Fruit fly (Drosophila melanogaster) whole organism, embryonic: Measurements from ENCODE around the gene Dpy-30L1.

Experiments
- BtbVII ChIP-seq: fragments of 200-800 bp; sonication (Bioruptor generic); optimal IDR thresholded peaks from 3 replicates; lab custom pipeline; 2017; ENCODE audit warnings: missing biosample characterization, mild to moderate bottlenecking, missing genetic modification characterization
- Bteb2 ChIP-seq: fragments of 200-800 bp; sonication (Bioruptor generic); optimal IDR thresholded peaks from 2 replicates; lab custom pipeline; 2016; ENCODE audit warnings: missing biosample characterization, missing genetic modification characterization
- CG11723 ChIP-seq: fragments of 200-800 bp; sonication (Bioruptor generic); optimal IDR thresholded peaks from 2 replicates; lab custom pipeline; 2017; ENCODE audit warnings: missing biosample characterization, mild to moderate bottlenecking, missing genetic modification characterization
- CG13624 ChIP-seq: fragments of 200-800 bp; sonication (Bioruptor generic); optimal IDR thresholded peaks from 2 replicates; lab custom pipeline; 2016; ENCODE audit warnings: missing biosample characterization, missing genetic modification characterization
- CG14710 ChIP-seq: fragments of 200-800 bp; sonication (Bioruptor generic); optimal IDR thresholded peaks from 3 replicates; lab custom pipeline; 2019; ENCODE audit warnings: missing biosample characterization, mild to moderate bottlenecking, missing genetic modification characterization, moderate library complexity
- CG15601 ChIP-seq: fragments of 200-800 bp; sonication (Bioruptor generic); optimal IDR thresholded peaks from 3 replicates; lab custom pipeline; 2019; ENCODE audit warnings: missing biosample characterization, mild to moderate bottlenecking, missing genetic modification characterization, moderate library complexity
- CG17385 ChIP-seq: fragments of 200-800 bp; sonication (Bioruptor generic); optimal IDR thresholded peaks from 3 replicates; lab custom pipeline; 2018; ENCODE audit warnings: missing biosample characterization, mild to moderate bottlenecking, missing genetic modification characterization
- CG18599 ChIP-seq: fragments of 200-800 bp; sonication (Bioruptor generic); optimal IDR thresholded peaks from 3 replicates; lab custom pipeline; 2017; ENCODE audit warnings: missing biosample characterization, missing genetic modification characterization, mild to moderate bottlenecking, moderate library complexity, missing genetic modification reagents
- CG18764 ChIP-seq: fragments of 200-800 bp; sonication (Bioruptor generic); optimal IDR thresholded peaks from 3 replicates; lab custom pipeline; 2016; ENCODE audit warnings: missing biosample characterization, missing genetic modification characterization
- CG2889 ChIP-seq: fragments of 200-800 bp; sonication (Bioruptor generic); IDR thresholded peaks from 3 replicates; pipeline ENCODE4 v1.3.6; 2022; ENCODE audit warnings: missing biosample characterization, missing genetic modification characterization
- CG3281 ChIP-seq: fragments of 200-800 bp; sonication (Bioruptor generic); optimal IDR thresholded peaks from 3 replicates; lab custom pipeline; 2017; ENCODE audit warnings: missing biosample characterization, mild to moderate bottlenecking, missing genetic modification characterization
- CG3838 ChIP-seq: fragments of 200-800 bp; sonication (Bioruptor generic); optimal IDR thresholded peaks from 3 replicates; lab custom pipeline; 2016; ENCODE audit warnings: missing biosample characterization, missing genetic modification characterization
- CG4282 ChIP-seq: fragments of 200-800 bp; sonication (Bioruptor generic); optimal IDR thresholded peaks from 2 replicates; lab custom pipeline; 2016; ENCODE audit warnings: missing biosample characterization, missing genetic modification characterization
- CG4730 ChIP-seq: fragments of 200-800 bp; sonication (Bioruptor generic); IDR thresholded peaks from 2 replicates; pipeline ENCODE4 v1.3.6; 2022; ENCODE audit warnings: missing biosample characterization, missing genetic modification characterization
- CG5953 ChIP-seq: fragments of 200-800 bp; sonication (Bioruptor generic); IDR thresholded peaks from 2 replicates; pipeline ENCODE4 v1.3.6; 2022; ENCODE audit warnings: missing biosample characterization, missing genetic modification characterization
- CG6254 ChIP-seq: fragments of 200-800 bp; sonication (Bioruptor generic); optimal IDR thresholded peaks from 3 replicates; lab custom pipeline; 2017; ENCODE audit warnings: mild to moderate bottlenecking, missing biosample characterization, missing genetic modification reagents, missing genetic modification characterization
- CG8924 ChIP-seq: fragments of 200-800 bp; optimal IDR thresholded peaks from 3 replicates; lab custom pipeline; 2019; ENCODE audit warnings: missing biosample characterization, mild to moderate bottlenecking, missing genetic modification characterization, moderate library complexity
- CG9215 ChIP-seq: fragments of 200-800 bp; sonication (Bioruptor generic); IDR thresholded peaks from 2 replicates; pipeline ENCODE4 v1.3.6; 2022; ENCODE audit warnings: missing biosample characterization, missing genetic modification characterization
- Deaf1 ChIP-seq: fragments of 200-800 bp; optimal IDR thresholded peaks from 3 replicates; lab custom pipeline; 2019; ENCODE audit warnings: missing biosample characterization, mild to moderate bottlenecking, missing genetic modification characterization, moderate library complexity
- Dek ChIP-seq: fragments of 200-800 bp; sonication (Bioruptor generic); optimal IDR thresholded peaks from 3 replicates; lab custom pipeline; 2019; ENCODE audit warnings: missing biosample characterization, mild to moderate bottlenecking, missing genetic modification characterization, moderate library complexity
- Dip2 ChIP-seq: fragments of 200-800 bp; sonication (Bioruptor generic); IDR thresholded peaks from 2 replicates; pipeline ENCODE4 v1.3.6; 2022; ENCODE audit warnings: missing biosample characterization, missing genetic modification characterization
- E2f2 ChIP-seq: fragments of 200-800 bp; sonication (Bioruptor generic); IDR thresholded peaks from 2 replicates; pipeline ENCODE4 v1.3.6; 2022; ENCODE audit warnings: missing biosample characterization, missing genetic modification characterization
- HmgD ChIP-seq: fragments of 200-800 bp; sonication (Bioruptor generic); optimal IDR thresholded peaks from 3 replicates; lab custom pipeline; 2016; ENCODE audit warnings: missing biosample characterization, missing genetic modification characterization
- Mrtf ChIP-seq: fragments of 200-800 bp; sonication (Bioruptor generic); IDR thresholded peaks from 3 replicates; pipeline ENCODE4 v1.3.6; 2022; ENCODE audit warnings: missing biosample characterization, missing genetic modification characterization
- NC2β ChIP-seq: fragments of 200-800 bp; sonication (Bioruptor generic); optimal IDR thresholded peaks from 2 replicates; lab custom pipeline; 2016; ENCODE audit warnings: missing biosample characterization, missing genetic modification characterization
- NK7.1 ChIP-seq: fragments of 200-800 bp; sonication (Bioruptor generic); optimal IDR thresholded peaks from 3 replicates; lab custom pipeline; 2016; ENCODE audit warnings: missing biosample characterization, missing genetic modification characterization
- Ptx1 ChIP-seq: fragments of 200-800 bp; sonication (Bioruptor generic); IDR thresholded peaks from 2 replicates; pipeline ENCODE4 v1.3.6; 2022; ENCODE audit warnings: missing biosample characterization, missing genetic modification characterization
- Usf ChIP-seq: fragments of 200-800 bp; sonication (Bioruptor generic); optimal IDR thresholded peaks from 2 replicates; lab custom pipeline; 2017; ENCODE audit warnings: missing genotype, missing biosample characterization, missing genetic modification characterization
- ato ChIP-seq: fragments of 200-800 bp; sonication (Bioruptor generic); IDR thresholded peaks from 2 replicates; pipeline ENCODE4 v1.3.6; 2022; ENCODE audit warnings: missing biosample characterization, missing genetic modification characterization; ENCODE audit not compliant: partially characterized antibody
- caup ChIP-seq: fragments of 200-800 bp; sonication (Bioruptor generic); optimal IDR thresholded peaks from 3 replicates; lab custom pipeline; 2017; ENCODE audit warnings: missing biosample characterization, mild to moderate bottlenecking, missing genetic modification characterization, moderate library complexity; ENCODE audit not compliant: severe bottlenecking
- dimm ChIP-seq: fragments of 200-800 bp; sonication (Bioruptor generic); IDR thresholded peaks from 2 replicates; pipeline ENCODE4 v1.3.6; 2022; ENCODE audit warnings: missing biosample characterization, missing genetic modification characterization
- disco-r ChIP-seq: fragments of 200-800 bp; sonication (Bioruptor generic); optimal IDR thresholded peaks from 2 replicates; lab custom pipeline; 2016; ENCODE audit warnings: missing biosample characterization, missing genetic modification characterization
- dmrt11E ChIP-seq: fragments of 200-800 bp; sonication (Bioruptor generic); optimal IDR thresholded peaks from 3 replicates; lab custom pipeline; 2018; ENCODE audit warnings: missing biosample characterization, mild to moderate bottlenecking, missing genetic modification characterization, moderate library complexity
- ems ChIP-seq: fragments of 200-800 bp; sonication (Bioruptor generic); optimal IDR thresholded peaks from 3 replicates; lab custom pipeline; 2016; ENCODE audit warnings: missing biosample characterization, missing genetic modification characterization
- h ChIP-seq: fragments of >200 bp; optimal IDR thresholded peaks from 2 replicates; lab custom pipeline; 2017
- hbn ChIP-seq: fragments of 200-800 bp; sonication (Bioruptor generic); IDR thresholded peaks from 2 replicates; pipeline ENCODE4 v1.3.6; 2022; ENCODE audit warnings: missing biosample characterization, missing genetic modification characterization; ENCODE audit not compliant: partially characterized antibody
- nau ChIP-seq: fragments of 200-800 bp; sonication (Bioruptor generic); optimal IDR thresholded peaks from 3 replicates; lab custom pipeline; 2017; ENCODE audit warnings: missing biosample characterization, mild to moderate bottlenecking, missing genetic modification characterization, missing genetic modification reagents
- odd ChIP-seq: fragments of 200-800 bp; sonication (Bioruptor generic); optimal IDR thresholded peaks from 2 replicates; lab custom pipeline; 2017; ENCODE audit warnings: missing biosample characterization, mild to moderate bottlenecking, missing genetic modification characterization
- pum ChIP-seq: fragments of 200-800 bp; sonication (Bioruptor generic); optimal IDR thresholded peaks from 2 replicates; lab custom pipeline; 2016; ENCODE audit warnings: missing biosample characterization, missing genetic modification characterization
- pzg ChIP-seq: fragments of 200-800 bp; sonication (Bioruptor generic); optimal IDR thresholded peaks from 3 replicates; lab custom pipeline; 2018; ENCODE audit warnings: missing biosample characterization, mild to moderate bottlenecking, missing genetic modification characterization, moderate library complexity
- rib ChIP-seq: fragments of 200-800 bp; sonication (Bioruptor generic); IDR thresholded peaks from 2 replicates; pipeline ENCODE4 v1.3.6; 2022; ENCODE audit warnings: missing biosample characterization, missing genetic modification characterization
- run ChIP-seq: fragments of 200-800 bp; sonication (Bioruptor generic); optimal IDR thresholded peaks from 3 replicates; lab custom pipeline; 2018; ENCODE audit warnings: missing biosample characterization, mild to moderate bottlenecking, missing genetic modification characterization
- sens ChIP-seq: fragments of 200-800 bp; sonication (Bioruptor generic); peaks from one replicate; lab custom pipeline; 2016; ENCODE audit warnings: missing biosample characterization, missing genetic modification characterization
- sens-2 ChIP-seq: fragments of 200-800 bp; sonication (Bioruptor generic); IDR thresholded peaks from 2 replicates; pipeline ENCODE4 v1.3.6; 2022; ENCODE audit warnings: missing biosample characterization, missing genetic modification characterization
- sima ChIP-seq: fragments of 200-800 bp; sonication (Bioruptor generic); optimal IDR thresholded peaks from 2 replicates; lab custom pipeline; 2016; ENCODE audit warnings: missing biosample characterization, missing genetic modification characterization
- slou ChIP-seq: fragments of 200-800 bp; sonication (Bioruptor generic); optimal IDR thresholded peaks from 3 replicates; lab custom pipeline; 2016; ENCODE audit warnings: missing biosample characterization, missing genetic modification characterization
- sna ChIP-seq: fragments of 200-800 bp; sonication (Bioruptor generic); IDR thresholded peaks from 2 replicates; pipeline ENCODE4 v1.3.6; 2022; ENCODE audit warnings: missing biosample characterization, missing genetic modification characterization; ENCODE audit not compliant: partially characterized antibody
- sob ChIP-seq: fragments of 200-800 bp; sonication (Bioruptor generic); IDR thresholded peaks from 2 replicates; pipeline ENCODE4 v1.3.6; 2022; ENCODE audit warnings: missing biosample characterization, missing genetic modification characterization
- ttk ChIP-seq: fragments of 200-800 bp; sonication (Bioruptor generic); IDR thresholded peaks from 2 replicates; pipeline ENCODE4 v2.1.2; 2022; ENCODE audit warnings: missing biosample characterization, missing genetic modification characterization
- unpg ChIP-seq: fragments of 200-800 bp; sonication (Bioruptor generic); optimal IDR thresholded peaks from 3 replicates; lab custom pipeline; 2018; ENCODE audit warnings: missing biosample characterization, mild to moderate bottlenecking, missing genetic modification characterization, moderate library complexity
- usp ChIP-seq: fragments of >200 bp; optimal IDR thresholded peaks from 2 replicates; lab custom pipeline; 2017; ENCODE audit warnings: missing biosample characterization, missing genetic modification characterization
- wor ChIP-seq: fragments of 200-800 bp; sonication (Bioruptor generic); IDR thresholded peaks from 2 replicates; pipeline ENCODE4 v1.3.6; 2022; ENCODE audit warnings: missing biosample characterization, missing genetic modification characterization

Gene Dpy-30L1

DNA sequence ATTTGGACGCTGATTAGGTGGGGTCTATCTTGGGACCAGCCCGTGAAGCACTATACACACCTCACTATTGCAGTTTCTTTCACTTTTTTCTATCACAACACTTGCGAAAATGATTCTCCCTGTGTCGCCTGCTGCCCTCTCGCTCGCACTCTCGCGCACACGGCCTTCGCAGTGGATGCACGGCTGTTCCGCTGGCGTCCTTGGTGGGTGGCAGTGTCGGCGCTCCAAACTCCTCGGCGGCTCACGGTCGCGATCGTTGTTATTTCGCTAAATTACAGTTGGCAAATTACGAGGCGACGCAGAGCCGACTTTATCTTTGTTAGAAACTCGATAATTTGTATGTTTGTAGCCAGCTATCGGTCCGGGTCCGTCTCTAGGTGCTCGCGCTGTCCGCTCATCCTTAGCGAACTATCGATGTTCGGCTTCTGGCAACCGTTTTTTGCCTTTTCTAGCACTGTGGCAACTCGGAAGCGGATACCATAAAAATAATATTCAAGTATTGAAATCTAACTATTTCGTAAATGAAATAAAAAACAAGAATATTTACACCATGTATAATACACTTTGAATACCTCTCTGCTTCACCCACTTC lies 35.2 kb downstream of the Dpy-30L1 start, which contains the start of gene Ubc2 (continued):
- TF ChIP-seq NK7.1: no peak
- peak; percentile 77 for TF ChIP-seq ato
- no peak for TF ChIP-seq slou (GFP tag; lab: Kevin White, UChicago)
- TF ChIP-seq CG2889: no peak
- TF ChIP-seq Dek (tag; lab: Kevin White, UChicago): no peak
- TF ChIP-seq CG14710: peak; percentile 57
- TF ChIP-seq CG4730: no peak
- TF ChIP-seq CG6254 (GFP tag; lab: Kevin White, UChicago): no peak
- no peak for TF ChIP-seq CG17385 (GFP tag; lab: Kevin White, UChicago)
- no peak for TF ChIP-seq BtbVII (GFP tag; lab: Kevin White, UChicago)
- TF ChIP-seq nau (GFP tag; lab: Kevin White, UChicago): no peak
- peak; percentile 81 for TF ChIP-seq sens
- no peak for TF ChIP-seq run (tag; lab: Kevin White, UChicago)
- peak; percentile 60 for TF ChIP-seq NC2β (GFP tag; lab: Kevin White, UChicago)
- TF ChIP-seq hbn (GFP tag; lab: Robert Waterston, UW): peak; percentile 69
- no peak for TF ChIP-seq CG3838
- no peak for TF ChIP-seq CG8924 (tag; lab: Kevin White, UChicago)
- peak; percentile 79 for TF ChIP-seq E2f2
- TF ChIP-seq dmrt11E (tag; lab: Kevin White, UChicago): no peak
- no peak for TF ChIP-seq ttk (GFP tag; lab: Robert Waterston, UW)
- no peak for TF ChIP-seq CG3281 (GFP tag; lab: Kevin White, UChicago)
- no peak for TF ChIP-seq Deaf1 (tag; lab: Kevin White, UChicago)
- TF ChIP-seq disco-r (GFP tag; lab: Kevin White, UChicago): no peak
- TF ChIP-seq CG9215 (GFP tag; lab: Robert Waterston, UW): no peak
- no peak for TF ChIP-seq Dip2
- no peak for TF ChIP-seq CG15601 (tag; lab: Kevin White, UChicago)
- TF ChIP-seq sens-2 (GFP tag; lab: Robert Waterston, UW): no peak
- peak; percentile 79 for TF ChIP-seq sna (GFP tag; lab: Robert Waterston, UW)
- TF ChIP-seq usp: no peak
- TF ChIP-seq sima (GFP tag; lab: Kevin White, UChicago): no peak
- no peak for TF ChIP-seq unpg (GFP tag; lab: Kevin White, UChicago)
- TF ChIP-seq ems (GFP tag; lab: Kevin White, UChicago): no peak
- TF ChIP-seq CG13624 (GFP tag; lab: Kevin White, UChicago): peak; percentile 47
- TF ChIP-seq CG18764 (GFP tag; lab: Kevin White, UChicago): no peak
- TF ChIP-seq caup (GFP tag; lab: Kevin White, UChicago): no peak
- no peak for TF ChIP-seq wor
- no peak for TF ChIP-seq dimm
- TF ChIP-seq HmgD (GFP tag; lab: Kevin White, UChicago): no peak
- TF ChIP-seq CG4282 (GFP tag; lab: Kevin White, UChicago): no peak
- TF ChIP-seq pzg (GFP tag; lab: Kevin White, UChicago): peak; percentile 86
- peak; percentile 13 for TF ChIP-seq pum (GFP tag; lab: Kevin White, UChicago)
- TF ChIP-seq Ptx1: peak; percentile 29
- 0 out of 2 replicates have a peak, but pooled peaks have one; percentile 18 for TF ChIP-seq rib (GFP tag; lab: Robert Waterston, UW)
- TF ChIP-seq CG18599 (GFP tag; lab: Kevin White, UChicago): no peak
- no peak for TF ChIP-seq CG11723
- no peak for TF ChIP-seq odd
- TF ChIP-seq Mrtf (GFP tag; lab: Robert Waterston, UW): no peak
- TF ChIP-seq Usf (GFP tag; lab: Kevin White, UChicago): no peak
- TF ChIP-seq Bteb2 (GFP tag; lab: Kevin White, UChicago): no peak
- TF ChIP-seq h: no peak
- TF ChIP-seq sob (GFP tag; lab: Robert Waterston, UW): peak; percentile 18; the same call in 1 of the 2 replicates
- TF ChIP-seq CG5953 (GFP tag; lab: Robert Waterston, UW): no peak
